Fruit fly (Drosophila melanogaster): ENCODE measurements around the gene Phb1.

Gene Phb1

DNA sequence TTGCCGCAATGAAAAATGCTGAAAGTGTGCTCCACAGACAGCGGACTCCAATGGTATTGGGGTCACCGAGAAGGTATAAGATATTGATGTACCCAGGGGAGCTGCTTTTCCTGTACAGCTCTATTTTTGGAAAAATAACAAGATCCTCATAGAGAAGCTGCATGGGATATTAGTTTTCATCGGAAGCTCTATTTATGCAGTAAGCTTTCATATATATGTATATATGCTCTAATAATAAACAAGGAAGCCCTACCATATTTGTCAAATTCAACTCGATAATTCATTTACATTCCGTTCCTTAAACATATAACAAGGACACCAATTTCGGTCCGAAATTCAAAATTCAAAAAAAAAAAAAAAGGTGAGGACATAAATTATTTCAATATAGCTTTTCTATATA, 21.9 kb downstream of the Phb1 start, which contains the start of the genes CG17344 and CG43731:
CG17344 (plus strand) TSS at position 301 of the 400 bp plus-strand sequence.
CG43731 (plus strand) TSS at position 301 of the 400 bp plus-strand sequence.
- TF ChIP-seq EcR (GFP tag; optimal IDR thresholded peaks at IDR 0.05) (no peak), pan (optimal IDR thresholded peaks at IDR 0.05) (no peak)

dm6 chr2L:19098668-19099067, 25.0 kb downstream of the Phb1 start:
- TF ChIP-seq Dll (optimal IDR thresholded peaks at IDR 0.05) (no peak), usp (GFP tag; optimal IDR thresholded peaks at IDR 0.05) (no peak), psq (optimal IDR thresholded peaks at IDR 0.05) (no peak), CG8478 (optimal IDR thresholded peaks at IDR 0.05) (no peak), pan (optimal IDR thresholded peaks at IDR 0.05) (no peak), EcR (GFP tag; optimal IDR thresholded peaks at IDR 0.05) (no peak)

dm6 chr2L:19097374-19097773, 26.3 kb downstream of the Phb1 start:
- no peak for TF ChIP-seq CG8478 (optimal IDR thresholded peaks at IDR 0.05)
- TF ChIP-seq psq (optimal IDR thresholded peaks at IDR 0.05) = no peak
- TF ChIP-seq Dll (optimal IDR thresholded peaks at IDR 0.05) = no peak
- TF ChIP-seq pan (optimal IDR thresholded peaks at IDR 0.05) = no peak
- TF ChIP-seq EcR (GFP tag; optimal IDR thresholded peaks at IDR 0.05) = no peak
- no peak for TF ChIP-seq usp (GFP tag; optimal IDR thresholded peaks at IDR 0.05)

- TF ChIP-seq Dll (optimal IDR thresholded peaks at IDR 0.05) = no peak
- TF ChIP-seq pan (optimal IDR thresholded peaks at IDR 0.05) = no peak
- no peak for TF ChIP-seq EcR (GFP tag; optimal IDR thresholded peaks at IDR 0.05)
- TF ChIP-seq usp (GFP tag; optimal IDR thresholded peaks at IDR 0.05) = no peak
- TF ChIP-seq CG8478 (optimal IDR thresholded peaks at IDR 0.05) = no peak
- no peak for TF ChIP-seq psq (optimal IDR thresholded peaks at IDR 0.05)
Measured at dm6 chr2L:19096361-19096760, 27.3 kb downstream of the Phb1 start.

DNA sequence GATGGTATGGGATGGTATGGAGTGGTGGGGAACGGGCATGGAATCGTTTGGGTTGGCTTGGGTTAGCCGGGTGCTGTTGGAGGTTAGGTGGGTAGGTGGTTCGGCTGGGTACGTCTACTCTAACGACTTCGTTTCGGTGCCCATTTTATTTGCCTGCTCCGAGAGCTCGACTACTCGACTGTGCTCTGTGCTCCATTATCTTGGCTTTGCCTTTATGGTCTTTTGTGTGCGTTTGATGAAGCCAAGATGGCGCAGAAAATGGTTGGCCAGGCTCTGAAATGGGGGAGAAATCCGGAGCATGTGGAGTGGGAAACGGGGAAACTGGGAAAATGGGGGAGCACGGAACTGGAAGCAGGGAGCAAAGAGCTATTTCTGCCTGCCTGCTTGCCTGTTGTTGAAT, 29.8 kb downstream of the Phb1 start:
- TF ChIP-seq Dll (optimal IDR thresholded peaks at IDR 0.05) = no peak
- TF ChIP-seq usp (GFP tag; optimal IDR thresholded peaks at IDR 0.05) = no peak
- no peak for TF ChIP-seq CG8478 (optimal IDR thresholded peaks at IDR 0.05)
- TF ChIP-seq EcR (GFP tag; optimal IDR thresholded peaks at IDR 0.05) = no peak
- TF ChIP-seq psq (optimal IDR thresholded peaks at IDR 0.05) = no peak
- no peak for TF ChIP-seq pan (optimal IDR thresholded peaks at IDR 0.05)

dm6 chr2L:19089385-19089784, 34.3 kb downstream of the Phb1 start:
- no peak for TF ChIP-seq pan (optimal IDR thresholded peaks at IDR 0.05)
- no peak for TF ChIP-seq psq (optimal IDR thresholded peaks at IDR 0.05)
- TF ChIP-seq usp (GFP tag; optimal IDR thresholded peaks at IDR 0.05) = no peak
- TF ChIP-seq EcR (GFP tag; optimal IDR thresholded peaks at IDR 0.05) = no peak
- no peak for TF ChIP-seq CG8478 (optimal IDR thresholded peaks at IDR 0.05)
- no peak for TF ChIP-seq Dll (optimal IDR thresholded peaks at IDR 0.05)

dm6 chr2L:19088895-19089294, 34.8 kb downstream of the Phb1 start:
- no peak for TF ChIP-seq Dll (optimal IDR thresholded peaks at IDR 0.05)
- no peak for TF ChIP-seq usp (GFP tag; optimal IDR thresholded peaks at IDR 0.05)
- no peak for TF ChIP-seq pan (optimal IDR thresholded peaks at IDR 0.05)
- TF ChIP-seq CG8478 (optimal IDR thresholded peaks at IDR 0.05) = no peak
- no peak for TF ChIP-seq EcR (GFP tag; optimal IDR thresholded peaks at IDR 0.05)
- TF ChIP-seq psq (optimal IDR thresholded peaks at IDR 0.05) = no peak

dm6 chr2L:19083320-19083764, 40.3 kb downstream of the Phb1 start:
- TF ChIP-seq usp (GFP tag; optimal IDR thresholded peaks at IDR 0.05) (no peak), Dll (optimal IDR thresholded peaks at IDR 0.05) (no peak), EcR (GFP tag; optimal IDR thresholded peaks at IDR 0.05) (no peak), CG8478 (optimal IDR thresholded peaks at IDR 0.05) (no peak), psq (optimal IDR thresholded peaks at IDR 0.05) (no peak), pan (optimal IDR thresholded peaks at IDR 0.05) (no peak)

dm6 chr2L:19079742-19080141, 43.9 kb downstream of the Phb1 start:
- TF ChIP-seq psq (optimal IDR thresholded peaks at IDR 0.05) = no peak

dm6 chr2L:19078928-19079327, 44.7 kb downstream of the Phb1 start, which contains the start of gene CG10700:
CG10700 (minus strand) TSS chr2L:19079028.
- no peak for TF ChIP-seq psq (optimal IDR thresholded peaks at IDR 0.05)
- no peak for TF ChIP-seq pan (optimal IDR thresholded peaks at IDR 0.05)
- no peak for TF ChIP-seq EcR (GFP tag; optimal IDR thresholded peaks at IDR 0.05)
- TF ChIP-seq usp (GFP tag; optimal IDR thresholded peaks at IDR 0.05) = no peak
- TF ChIP-seq CG8478 (optimal IDR thresholded peaks at IDR 0.05) = no peak
- TF ChIP-seq Dll (optimal IDR thresholded peaks at IDR 0.05) = no peak

- TF ChIP-seq psq (optimal IDR thresholded peaks at IDR 0.05) (no peak), pan (optimal IDR thresholded peaks at IDR 0.05) (no peak), CG8478 (optimal IDR thresholded peaks at IDR 0.05) (no peak), Dll (optimal IDR thresholded peaks at IDR 0.05) (no peak), usp (GFP tag; optimal IDR thresholded peaks at IDR 0.05) (no peak)
Measured at dm6 chr2L:19074099-19074828, 49.4 kb downstream of the Phb1 start, which contains the start of gene CG17572. CG17572 (minus strand) TSS chr2L:19074149.

DNA sequence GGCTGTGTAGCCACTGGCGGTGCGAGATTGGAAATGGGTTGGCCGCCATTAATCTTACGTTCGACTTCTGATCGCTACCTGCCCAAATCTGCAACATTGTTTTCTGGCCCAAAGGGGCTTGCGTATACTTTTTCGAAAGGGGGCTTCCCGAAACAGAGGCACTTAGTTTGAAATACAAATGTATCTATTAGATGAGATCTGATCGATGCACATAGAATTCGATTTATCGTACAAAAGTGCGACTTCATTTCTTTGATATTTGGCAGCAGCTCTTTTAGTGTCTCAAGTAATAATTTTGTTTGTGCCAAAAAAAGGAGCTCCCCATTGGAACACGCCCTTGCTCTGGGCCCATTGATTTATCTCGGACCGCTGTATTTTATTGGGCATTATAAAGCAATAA, 52.0 kb downstream of the Phb1 start:
- no peak for TF ChIP-seq CG8478 (optimal IDR thresholded peaks at IDR 0.05)
- no peak for TF ChIP-seq pan (optimal IDR thresholded peaks at IDR 0.05)
- TF ChIP-seq usp (GFP tag; optimal IDR thresholded peaks at IDR 0.05) = no peak
- no peak for TF ChIP-seq Dll (optimal IDR thresholded peaks at IDR 0.05)
- no peak for TF ChIP-seq psq (optimal IDR thresholded peaks at IDR 0.05)
- TF ChIP-seq EcR (GFP tag; optimal IDR thresholded peaks at IDR 0.05) = no peak
